Fruit fly (Drosophila melanogaster): ENCODE measurements around the gene Spn88Ea.

DNA sequence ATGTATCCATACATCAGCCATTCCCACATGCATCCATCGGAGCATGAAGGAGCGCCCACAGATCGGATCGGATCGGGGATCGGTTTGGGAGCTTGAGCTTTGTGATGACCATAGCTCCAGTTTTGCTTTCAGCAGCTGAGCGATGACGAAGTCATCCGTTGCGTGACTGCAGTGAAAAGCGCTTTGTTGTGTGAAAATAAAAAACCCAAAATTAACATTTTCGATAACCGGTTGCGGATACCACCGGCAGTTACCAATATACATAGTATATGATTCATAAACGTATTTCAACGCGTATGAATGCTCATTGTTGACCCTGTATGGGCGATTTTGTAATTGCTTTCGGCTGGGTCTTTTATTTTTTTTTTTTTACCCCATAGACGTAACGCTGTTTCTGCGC lies 1.0 kb downstream of the Spn88Ea start:
- TF ChIP-seq gl (tag; optimal IDR thresholded peaks at IDR 0.05) (no peak), CG9948 (tag; optimal IDR thresholded peaks at IDR 0.05) (no peak), Ets98B (GFP tag; IDR thresholded peaks at IDR 0.05) (no peak), CG8159 (tag; optimal IDR thresholded peaks at IDR 0.05) (no peak), CG8301 (tag; optimal IDR thresholded peaks at IDR 0.05) (no peak), CG13204 (GFP tag; optimal IDR thresholded peaks at IDR 0.05) (no peak), CG32121 (GFP tag; IDR thresholded peaks at IDR 0.05) (no peak), Pif1A (GFP tag; optimal IDR thresholded peaks at IDR 0.05) (no peak), Snoo (tag; optimal IDR thresholded peaks at IDR 0.05) (no peak)

All from whole organism, pupa.